Fruit fly (Drosophila melanogaster) whole organism: ENCODE results near the gene CG15756.

Source experiments
- pan ChIP-seq: fragments of >200 bp; optimal IDR thresholded peaks from 2 replicates; lab custom pipeline; 2017
- psq ChIP-seq: fragments of >200 bp; optimal IDR thresholded peaks from 2 replicates; lab custom pipeline; 2017

DNA sequence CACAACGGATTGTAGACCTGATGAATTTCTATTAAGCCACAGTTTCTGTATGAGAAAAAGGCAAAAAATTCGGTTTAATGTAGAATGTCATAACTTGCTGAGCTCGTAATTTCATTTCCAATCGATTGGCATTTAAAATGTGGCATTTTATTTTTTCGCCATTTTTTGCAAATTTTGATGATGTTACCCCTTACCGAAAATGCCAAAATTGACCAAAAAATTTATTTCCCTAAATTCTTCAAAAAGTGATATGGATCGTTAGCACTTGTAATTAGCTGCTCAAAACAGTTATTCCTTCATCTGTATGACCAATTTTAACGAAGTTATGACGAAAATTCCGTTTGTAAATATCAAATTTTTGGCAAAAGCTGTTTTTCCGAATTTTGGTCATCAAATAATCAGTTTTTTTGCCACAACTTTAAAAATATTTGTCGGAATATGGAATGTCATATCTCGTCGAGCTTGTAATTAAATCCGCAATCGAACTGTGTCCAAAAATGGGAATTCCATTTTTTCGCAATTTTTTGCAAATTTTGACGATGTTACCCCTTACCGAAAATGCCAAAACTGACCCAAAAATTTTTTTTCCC is 3.9 kb upstream of the CG15756 start, which contains the start of gene CG44428:
- TF ChIP-seq psq (lab: Kevin White, UChicago), result no peak
- no peak for TF ChIP-seq pan (lab: Kevin White, UChicago)
